Worm (Caenorhabditis elegans): ENCODE measurements around the gene srh-72.
"Not testable (repeated sequence)": the region's sequence is repeated elsewhere in the genome, so short reads cannot be mapped to it uniquely, and the experiment has no call there.

DNA sequence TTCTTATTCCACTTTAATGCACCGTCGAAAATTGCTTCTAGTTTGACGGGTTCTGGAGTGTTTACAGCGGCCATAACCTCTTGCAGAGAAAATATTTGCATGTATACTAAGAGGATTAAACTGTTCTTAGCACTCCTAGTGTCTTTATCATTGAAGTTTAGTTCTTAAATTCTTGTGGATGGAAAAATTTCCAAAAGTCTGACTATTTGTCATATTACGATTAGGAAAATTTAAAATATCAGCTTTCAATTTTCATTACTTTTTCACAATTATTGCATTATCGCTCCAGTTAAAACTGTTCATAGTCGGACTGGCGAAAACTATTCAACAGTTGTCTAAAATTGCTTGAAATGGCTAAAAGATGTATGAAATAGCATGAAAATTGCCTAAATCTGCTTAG, 20.5 kb upstream of the srh-72 start, which contains the start of gene ZC204.13:
- not testable (repeated sequence) for TF ChIP-seq him-1, W03F9.2, dao-5 (tag; optimal IDR thresholded peaks at IDR 0.05)
